Fruit fly (Drosophila melanogaster) S2 (cell line): ENCODE measurements around the gene CG31286.

ENCODE experiments used
- CG8478 ChIP-seq: fragments of >200 bp; optimal IDR thresholded peaks from 2 replicates; lab custom pipeline; 2018
- CTCF ChIP-seq, 2 experiments: fragments of >200 bp; optimal IDR thresholded peaks; 2 replicates each; lab custom pipeline; 2018

Gene CG31286

dm6 chr3R:6663289-6663666 lies 22.2 kb downstream of the CG31286 start:
- no peak for TF ChIP-seq CG8478 (lab: Kevin White, UChicago)
- no peak for TF ChIP-seq CTCF (optimal IDR thresholded peaks at IDR 0.05; lab: Kevin White, UChicago)

- TF ChIP-seq CG8478 (lab: Kevin White, UChicago) (no peak), CTCF (optimal IDR thresholded peaks at IDR 0.05; lab: Kevin White, UChicago) (no peak)
Observed at dm6 chr3R:6664371-6665116, 23.5 kb downstream of the CG31286 start.

- no peak for TF ChIP-seq CG8478 (lab: Kevin White, UChicago)
- no peak for TF ChIP-seq CTCF (optimal IDR thresholded peaks at IDR 0.05; lab: Kevin White, UChicago)
Observed at dm6 chr3R:6665117-6665654, 24.2 kb downstream of the CG31286 start.

- TF ChIP-seq CTCF (optimal IDR thresholded peaks at IDR 0.05; lab: Kevin White, UChicago) (no peak), CG8478 (lab: Kevin White, UChicago) (no peak)
Observed at dm6 chr3R:6667245-6667644, 26.2 kb downstream of the CG31286 start.

dm6 chr3R:6668234-6668633 lies 27.2 kb downstream of the CG31286 start:
- no peak for TF ChIP-seq CTCF (optimal IDR thresholded peaks at IDR 0.05; lab: Kevin White, UChicago)
- no peak for TF ChIP-seq CG8478 (lab: Kevin White, UChicago)

dm6 chr3R:6672303-6673007 lies 31.4 kb downstream of the CG31286 start:
- TF ChIP-seq CG8478 (lab: Kevin White, UChicago) (no peak), CTCF (optimal IDR thresholded peaks at IDR 0.05; lab: Kevin White, UChicago) (no peak)

dm6 chr3R:6674548-6674947 lies 33.5 kb downstream of the CG31286 start:
- TF ChIP-seq CG8478 (lab: Kevin White, UChicago) (no peak), CTCF (optimal IDR thresholded peaks at IDR 0.05; lab: Kevin White, UChicago) (no peak)

dm6 chr3R:6678480-6678879 lies 37.4 kb downstream of the CG31286 start, which contains the start of gene lab:
Gene lab (minus strand): TSS chr3R:6678590.
- TF ChIP-seq CTCF (optimal IDR thresholded peaks at IDR 0.05; lab: Kevin White, UChicago) (peak in 1 of 2 experiments; percentile 18), CG8478 (lab: Kevin White, UChicago) (no peak)

- TF ChIP-seq CTCF (optimal IDR thresholded peaks at IDR 0.05; lab: Kevin White, UChicago) (peak in 1 of 2 experiments; percentile 16), CG8478 (lab: Kevin White, UChicago) (no peak)
Observed at dm6 chr3R:6683135-6683534, 42.1 kb downstream of the CG31286 start.

- TF ChIP-seq CTCF (optimal IDR thresholded peaks at IDR 0.05; lab: Kevin White, UChicago): peak; percentile 76 to 91
- no peak for TF ChIP-seq CG8478 (lab: Kevin White, UChicago)
Observed at dm6 chr3R:6683671-6684070, 42.6 kb downstream of the CG31286 start.

dm6 chr3R:6684145-6684544 lies 43.1 kb downstream of the CG31286 start, which contains the start of gene Edg84A:
Gene Edg84A (plus strand): TSS chr3R:6684445.
- TF ChIP-seq CTCF (optimal IDR thresholded peaks at IDR 0.05; lab: Kevin White, UChicago) (no peak), CG8478 (lab: Kevin White, UChicago) (no peak)

- TF ChIP-seq CG8478 (lab: Kevin White, UChicago) (no peak), CTCF (optimal IDR thresholded peaks at IDR 0.05; lab: Kevin White, UChicago) (no peak)
Observed at dm6 chr3R:6686428-6686827, 45.4 kb downstream of the CG31286 start, which contains the start of gene Ccp84Ag. Gene Ccp84Ag (plus strand): TSS chr3R:6686728.

dm6 chr3R:6687219-6687618 lies 46.2 kb downstream of the CG31286 start:
- TF ChIP-seq CG8478 (lab: Kevin White, UChicago) (no peak), CTCF (optimal IDR thresholded peaks at IDR 0.05; lab: Kevin White, UChicago) (no peak)

dm6 chr3R:6688160-6688559 lies 47.1 kb downstream of the CG31286 start:
- TF ChIP-seq CTCF (optimal IDR thresholded peaks at IDR 0.05; lab: Kevin White, UChicago): no peak
- no peak for TF ChIP-seq CG8478 (lab: Kevin White, UChicago)

dm6 chr3R:6690139-6690538 lies 49.1 kb downstream of the CG31286 start, which contains the start of gene Ccp84Af:
Gene Ccp84Af (minus strand): TSS chr3R:6690239.
- TF ChIP-seq CTCF (optimal IDR thresholded peaks at IDR 0.05; lab: Kevin White, UChicago): no peak
- no peak for TF ChIP-seq CG8478 (lab: Kevin White, UChicago)
